Fruit fly (Drosophila melanogaster): ENCODE results near the gene CG10019.

DNA sequence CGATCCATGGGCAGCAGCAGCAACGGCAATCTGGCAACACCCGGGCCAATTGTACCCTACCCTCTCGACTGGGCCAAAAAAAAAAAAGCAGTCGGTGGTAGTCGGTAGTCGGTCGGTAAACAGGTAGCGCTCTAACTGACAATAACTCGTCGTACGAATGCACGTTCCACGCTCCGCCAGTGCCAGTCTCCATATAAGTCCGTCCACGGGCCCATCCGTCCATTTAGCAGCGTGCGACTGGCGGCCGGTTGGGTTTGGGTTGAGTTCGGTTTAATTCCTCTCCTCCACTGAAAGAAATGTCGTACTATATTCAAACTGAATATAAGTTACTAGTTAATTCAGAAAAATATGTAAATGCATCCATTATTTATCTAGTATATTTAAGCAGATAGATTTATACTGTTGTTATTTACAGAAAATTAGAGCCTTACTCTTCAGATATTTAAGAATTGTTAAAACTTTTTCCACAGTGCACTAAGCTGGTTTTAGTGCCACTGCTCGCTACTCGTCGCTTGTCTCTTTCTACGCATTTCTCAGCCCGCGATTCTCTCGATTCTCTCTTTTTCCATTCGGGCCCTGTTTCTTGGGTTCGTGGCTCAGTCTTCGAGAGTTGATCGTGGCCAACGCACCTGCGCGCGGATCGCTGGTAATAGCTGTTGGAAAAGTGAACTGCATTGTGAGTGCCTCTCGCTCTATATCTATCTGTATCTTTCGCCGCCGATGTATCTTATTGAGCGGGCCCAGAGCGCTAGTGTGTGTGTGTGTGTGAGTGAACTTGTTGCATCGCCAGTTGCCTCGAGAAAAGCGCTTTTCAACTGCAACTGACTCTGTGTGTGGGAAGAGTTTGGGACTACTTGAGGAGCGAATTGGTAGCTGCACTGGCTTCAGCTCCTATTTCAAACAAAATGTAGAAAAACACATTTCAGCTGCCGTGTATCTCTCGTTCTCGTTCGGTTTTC is 41.1 kb downstream of the CG10019 start, which contains the start of gene bowl:
- TF ChIP-seq Snoo (tag; optimal IDR thresholded peaks at IDR 0.05): peak; percentile 95
- TF ChIP-seq Pif1B (GFP tag; optimal IDR thresholded peaks at IDR 0.05): peak; percentile 94
- peak; percentile 98 for TF ChIP-seq Ets98B (GFP tag; IDR thresholded peaks at IDR 0.05)
